Worm (Caenorhabditis elegans) whole organism, early embryonic: ENCODE data around the gene C16A11.7.

ENCODE experiments used
- F13C5.2 ChIP-seq: sonication (generic microtip); optimal IDR thresholded peaks from 2 replicates; lab custom pipeline; 2017; ENCODE audit warnings: mild to moderate bottlenecking, missing genetic modification characterization, inconsistent platforms, missing compliant biosample characterization
- aly-1 ChIP-seq: sonication (generic microtip); optimal IDR thresholded peaks from 2 replicates; lab custom pipeline; 2016; ENCODE audit warnings: missing genetic modification characterization, missing compliant biosample characterization
- ama-1 ChIP-seq: fragments of 150-350 bp; optimal IDR thresholded peaks from 2 replicates; lab custom pipeline; 2014
- ceh-36 ChIP-seq: sonication (generic microtip); optimal IDR thresholded peaks from 2 replicates; lab custom pipeline; 2016; ENCODE audit warnings: missing genetic modification characterization, inconsistent platforms, missing compliant biosample characterization
- ets-7 ChIP-seq: sonication (generic microtip); optimal IDR thresholded peaks from 2 replicates; lab custom pipeline; 2016; ENCODE audit warnings: missing genotype, missing genetic modification characterization, missing compliant biosample characterization
- hmg-4 ChIP-seq: fragments of 200-800 bp; sonication (Bioruptor generic); optimal IDR thresholded peaks from 2 replicates; lab custom pipeline; 2018; ENCODE audit warnings: mild to moderate bottlenecking, missing genetic modification characterization, missing compliant biosample characterization
- sea-1 ChIP-seq: fragments of 200-800 bp; sonication (Bioruptor generic); conservative IDR thresholded peaks from 2 replicates; pipeline ENCODE4 v1.3.6; 2022; ENCODE audit warnings: missing genetic modification characterization, missing compliant biosample characterization
- tbx-11 ChIP-seq: fragments of 200-800 bp; sonication (Bioruptor generic); IDR thresholded peaks from 2 replicates; pipeline ENCODE4 v1.3.6; 2022; ENCODE audit warnings: missing genetic modification characterization, missing compliant biosample characterization
- tbx-37 ChIP-seq: fragments of 200-800 bp; sonication (Bioruptor generic); conservative IDR thresholded peaks from 2 replicates; pipeline ENCODE4 v1.3.6; 2022; ENCODE audit warnings: missing genetic modification reagents, missing genetic modification characterization, missing compliant biosample characterization

- TF ChIP-seq ama-1 (lab: Kevin White, UChicago) (no peak), ceh-36 (tag; lab: Kevin White, UChicago) (peak; percentile 77), F13C5.2 (tag; lab: Kevin White, UChicago) (peak; percentile 84), hmg-4 (GFP tag; lab: Kevin White, UChicago) (peak; percentile 63), tbx-37 (GFP tag; lab: Robert Waterston, UW) (peak; percentile 74), ets-7 (tag; lab: Kevin White, UChicago) (no peak), sea-1 (GFP tag; lab: Robert Waterston, UW) (0 out of 2 replicates have a peak, but pooled peaks have one; percentile 42), tbx-11 (GFP tag; lab: Robert Waterston, UW) (peak; percentile 79), aly-1 (tag; lab: Kevin White, UChicago) (peak; percentile 51)
Measured at ce11 chrII:4237701-4238214, 19.0 kb downstream of the C16A11.7 start, which contains the start of the genes fbxc-44 and C16A11.2.
